Worm (Caenorhabditis elegans): ENCODE data around the gene nhr-19.

The nhr-19 gene

DNA sequence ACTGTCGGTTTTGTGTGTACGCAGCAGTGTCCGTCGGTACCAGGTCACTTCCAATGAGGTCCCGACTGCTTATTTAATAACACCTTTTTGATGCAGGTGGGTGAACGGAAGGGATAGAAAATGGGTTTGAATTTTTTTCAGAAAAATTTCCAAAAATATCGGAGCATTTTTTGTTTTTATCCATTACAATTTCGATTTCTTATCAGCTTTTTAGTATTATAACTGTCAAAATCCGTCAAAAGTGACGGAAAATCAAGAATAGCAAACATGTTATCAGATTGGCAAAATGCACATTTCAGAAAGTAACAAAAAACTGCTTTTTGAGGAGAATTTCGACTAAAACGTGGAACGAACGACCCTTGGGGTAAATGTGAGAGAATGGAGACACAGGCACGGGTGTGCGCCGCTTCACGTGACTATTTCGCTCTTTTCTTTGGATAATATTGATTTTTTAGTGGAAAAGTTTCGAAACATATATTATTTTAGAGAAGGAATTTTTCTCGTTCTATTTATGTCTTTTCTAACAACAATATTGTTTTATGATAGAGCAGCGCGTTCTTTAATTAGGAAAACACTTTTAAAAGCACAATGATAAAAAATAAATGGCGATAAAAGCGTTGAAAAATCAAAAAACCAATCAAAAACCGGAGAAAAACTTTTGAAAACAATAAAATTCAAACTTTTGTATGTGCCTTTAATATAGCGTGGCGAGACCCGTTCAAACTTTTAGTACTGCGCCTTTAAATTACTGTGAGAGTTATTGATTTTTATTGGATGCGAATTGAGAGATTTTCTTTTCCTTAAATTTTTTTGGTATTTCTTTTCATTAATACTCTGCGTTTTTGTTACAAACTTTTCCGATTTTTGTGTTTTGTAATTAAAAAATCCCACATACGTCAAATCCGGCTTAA lies 41.9 kb upstream of the nhr-19 start, which contains the start of gene sqv-8:
Gene sqv-8 (plus strand): TSS at position 51 of the 911 bp plus-strand sequence.
- peak; percentile 66 for TF ChIP-seq nhr-2 (tag; optimal IDR thresholded peaks at IDR 0.05)
- no peak for TF ChIP-seq unc-120 (tag; optimal IDR thresholded peaks at IDR 0.05; ENCODE audit: poor library complexity, severe bottlenecking)

DNA sequence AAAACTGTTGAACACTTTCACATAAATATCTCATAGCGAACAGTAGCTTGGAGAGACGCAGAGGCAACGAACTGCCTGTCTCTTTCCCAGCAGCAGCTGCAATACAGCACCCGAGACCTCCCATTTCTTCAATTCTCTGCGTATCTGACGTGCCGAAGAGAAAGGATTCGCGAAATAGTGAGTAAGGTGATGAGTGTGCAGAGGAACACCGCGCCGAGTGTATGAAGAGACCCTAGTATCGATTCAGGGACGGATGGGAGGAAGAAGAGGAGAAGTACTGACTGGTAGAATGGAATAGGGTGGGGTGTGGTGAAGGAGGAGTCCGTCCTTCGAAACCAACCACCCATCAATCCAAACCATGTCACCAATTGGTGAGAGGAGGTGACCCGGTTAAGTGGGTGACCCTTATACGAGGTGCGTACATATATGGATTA lies 40.8 kb upstream of the nhr-19 start:
- no peak for TF ChIP-seq lsy-2 (tag; optimal IDR thresholded peaks at IDR 0.05)
- TF ChIP-seq ces-1 (GFP tag; optimal IDR thresholded peaks at IDR 0.05), result peak; percentile 70
- peak; percentile 61 for TF ChIP-seq lin-13 (tag; optimal IDR thresholded peaks at IDR 0.05)
- TF ChIP-seq elt-3 (tag; optimal IDR thresholded peaks at IDR 0.05), result no peak
- peak; percentile 91 for TF ChIP-seq mep-1 (tag; optimal IDR thresholded peaks at IDR 0.05)
- peak; percentile 22 for TF ChIP-seq unc-120 (tag; optimal IDR thresholded peaks at IDR 0.05; ENCODE audit: poor library complexity, severe bottlenecking)
- TF ChIP-seq pha-4 (tag; optimal IDR thresholded peaks at IDR 0.05), result peak; percentile 41
- TF ChIP-seq ztf-11 (tag; optimal IDR thresholded peaks at IDR 0.05), result no peak
- no peak for TF ChIP-seq flh-1 (GFP tag; optimal IDR thresholded peaks at IDR 0.05)
- no peak for TF ChIP-seq unc-39 (tag; optimal IDR thresholded peaks at IDR 0.05)
- TF ChIP-seq ceh-39 (tag; optimal IDR thresholded peaks at IDR 0.05), result peak; percentile 75
- no peak for TF ChIP-seq ceh-83 (GFP tag; optimal IDR thresholded peaks at IDR 0.05)
- TF ChIP-seq lin-32 (GFP tag; optimal IDR thresholded peaks at IDR 0.05), result peak; percentile 46
- peak; percentile 87 for TF ChIP-seq nhr-2 (tag; optimal IDR thresholded peaks at IDR 0.05)
- no peak for TF ChIP-seq sem-2 (GFP tag; optimal IDR thresholded peaks at IDR 0.05)
- peak; percentile 68 for TF ChIP-seq blmp-1 (tag; optimal IDR thresholded peaks at IDR 0.05)
- TF ChIP-seq tbx-8 (GFP tag; optimal IDR thresholded peaks at IDR 0.05), result peak; percentile 2
- TF ChIP-seq ham-2 (GFP tag; optimal IDR thresholded peaks at IDR 0.05), result peak; percentile 90
- peak; percentile 40 for TF ChIP-seq cnd-1 (tag; optimal IDR thresholded peaks at IDR 0.05)
- TF ChIP-seq mls-2 (tag; optimal IDR thresholded peaks at IDR 0.05), result peak; percentile 76
- TF ChIP-seq sptf-1 (tag; optimal IDR thresholded peaks at IDR 0.05), result peak; percentile 68
- peak; percentile 14 for TF ChIP-seq nhr-237 (tag; optimal IDR thresholded peaks at IDR 0.05)
- TF ChIP-seq drap-1 (GFP tag; optimal IDR thresholded peaks at IDR 0.05), result peak; percentile 47
- peak; percentile 76 for TF ChIP-seq unc-62 (GFP tag; optimal IDR thresholded peaks at IDR 0.05)
- peak; percentile 94 for TF ChIP-seq hlh-1 (tag; optimal IDR thresholded peaks at IDR 0.05)

DNA sequence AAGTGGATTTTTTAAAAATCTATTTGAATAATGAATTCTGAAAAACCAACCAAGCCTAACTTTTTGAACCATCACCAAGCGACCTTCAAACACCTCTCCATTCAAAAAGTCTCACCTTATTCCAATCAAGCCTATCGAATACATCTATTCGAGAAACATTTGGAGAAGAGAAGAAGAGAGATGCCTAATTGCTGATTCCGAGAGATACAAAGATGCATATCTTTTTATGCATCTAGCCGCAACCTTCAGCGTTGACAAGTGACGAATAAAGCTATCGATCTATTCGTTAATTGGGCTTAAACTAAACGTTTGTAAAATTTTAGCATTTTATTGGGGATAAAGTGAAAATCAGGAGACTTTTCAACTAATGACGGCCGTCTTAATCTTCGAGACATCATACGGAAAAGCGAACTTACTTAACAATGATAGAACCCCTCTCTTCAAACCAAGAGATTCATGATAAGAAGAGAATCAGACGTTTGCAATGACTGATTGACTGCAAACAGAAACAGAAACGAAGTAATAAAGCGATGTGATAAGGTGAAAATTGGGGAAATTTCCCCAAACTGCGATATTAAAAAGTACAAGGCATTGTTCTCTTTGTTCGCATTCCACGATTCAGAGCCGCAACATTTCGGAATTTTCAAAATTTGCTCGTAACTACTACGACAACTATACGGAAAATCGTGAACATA lies 39.8 kb upstream of the nhr-19 start:
- TF ChIP-seq sem-2 (GFP tag; optimal IDR thresholded peaks at IDR 0.05) (no peak), flh-1 (GFP tag; optimal IDR thresholded peaks at IDR 0.05) (no peak), nhr-2 (tag; optimal IDR thresholded peaks at IDR 0.05) (no peak), unc-62 (GFP tag; optimal IDR thresholded peaks at IDR 0.05) (peak; percentile 87), mab-5 (tag; optimal IDR thresholded peaks at IDR 0.05) (no peak), ces-1 (GFP tag; optimal IDR thresholded peaks at IDR 0.05) (no peak), ham-2 (GFP tag; optimal IDR thresholded peaks at IDR 0.05) (peak; percentile 87), lin-13 (tag; optimal IDR thresholded peaks at IDR 0.05) (no peak), ztf-11 (tag; optimal IDR thresholded peaks at IDR 0.05) (no peak), mep-1 (tag; optimal IDR thresholded peaks at IDR 0.05) (no peak), drap-1 (GFP tag; optimal IDR thresholded peaks at IDR 0.05) (no peak), tbx-8 (GFP tag; optimal IDR thresholded peaks at IDR 0.05) (no peak), zip-8 (tag; optimal IDR thresholded peaks at IDR 0.05) (no peak), pha-4 (tag; optimal IDR thresholded peaks at IDR 0.05) (no peak), ceh-43 (GFP tag; optimal IDR thresholded peaks at IDR 0.05) (no peak), snpc-4 (tag; optimal IDR thresholded peaks at IDR 0.05) (no peak), elt-1 (tag; optimal IDR thresholded peaks at IDR 0.05; ENCODE audit: borderline replicate concordance, insufficient read depth) (peak; percentile 95), M03D4.4 (tag; optimal IDR thresholded peaks at IDR 0.05) (no peak)

DNA sequence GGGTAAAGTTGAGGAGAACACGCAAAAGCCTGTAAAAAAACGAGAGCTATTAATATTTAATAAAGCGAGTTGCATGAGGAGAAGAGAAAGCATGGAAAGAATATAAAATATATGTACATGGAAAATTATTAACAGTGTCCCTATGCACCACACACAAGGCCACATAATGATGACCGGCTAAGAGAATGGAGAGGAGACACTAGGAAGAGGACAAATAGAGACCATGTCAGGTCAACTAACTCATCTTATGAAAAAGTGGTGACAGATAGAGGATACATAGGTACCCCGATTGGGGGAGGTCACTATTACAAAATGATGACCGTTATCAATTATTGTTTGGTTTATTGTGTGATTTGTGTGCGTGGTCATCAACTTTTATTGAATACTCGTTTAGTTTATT lies 39.1 kb upstream of the nhr-19 start, which contains the start of gene fzr-1:
Gene fzr-1 (minus strand): TSS at position 29 of the 400 bp plus-strand sequence.
- TF ChIP-seq nhr-2 (tag; optimal IDR thresholded peaks at IDR 0.05) (peak; percentile 94), ztf-11 (tag; optimal IDR thresholded peaks at IDR 0.05) (no peak)
